Worm (Caenorhabditis elegans) whole organism, L3 larva: ENCODE data around the gene F16G10.6.

Source experiments
- egl-27 ChIP-seq: sonication (generic microtip); optimal IDR thresholded peaks from 4 replicates; lab custom pipeline; 2017; ENCODE audit warnings: missing biosample characterization, missing genetic modification reagents, missing genetic modification characterization
- snpc-4 ChIP-seq: fragments of 150-350 bp; optimal IDR thresholded peaks from 2 replicates; lab custom pipeline; 2014; ENCODE audit warnings: missing biosample characterization, missing genetic modification characterization
- tbx-2 ChIP-seq: sonication (generic microtip); optimal IDR thresholded peaks from 2 replicates; lab custom pipeline; 2016; ENCODE audit warnings: mild to moderate bottlenecking, missing genetic modification characterization, missing compliant biosample characterization

- no peak for TF ChIP-seq snpc-4 (tag; lab: Kevin White, UChicago)
- no peak for TF ChIP-seq egl-27 (tag; lab: Kevin White, UChicago)
- TF ChIP-seq tbx-2 (tag; lab: Kevin White, UChicago): no peak
These were observed at the start of gene F16G10.6 for ce11 chrII:2377751-2378150.
